Fruit fly (Drosophila melanogaster): ENCODE results near the gene nanos.

The nanos gene

dm6 chr3R:19187717-19188149 lies 30.7 kb downstream of the nanos start:
- TF ChIP-seq GATAd (GFP tag; optimal IDR thresholded peaks at IDR 0.05) (no peak), woc (GFP tag; optimal IDR thresholded peaks at IDR 0.05) (peak; percentile 75), N (GFP tag; optimal IDR thresholded peaks at IDR 0.05) (no peak), fru (GFP tag; optimal IDR thresholded peaks at IDR 0.05) (peak; percentile 88), HLH106 (tag; optimal IDR thresholded peaks at IDR 0.05) (peak; percentile 52), h (GFP tag; optimal IDR thresholded peaks at IDR 0.05) (peak; percentile 86), CrebA (GFP tag; optimal IDR thresholded peaks at IDR 0.05; ENCODE audit: borderline replicate concordance) (no peak), Sp1 (GFP tag; optimal IDR thresholded peaks at IDR 0.05) (peak; percentile 86), Dif (GFP tag; optimal IDR thresholded peaks at IDR 0.05; ENCODE audit: partially characterized antibody) (no peak), lola (GFP tag; optimal IDR thresholded peaks at IDR 0.05) (no peak), Hnf4 (GFP tag; optimal IDR thresholded peaks at IDR 0.05) (peak; percentile 62), Myc (optimal IDR thresholded peaks at IDR 0.05) (no peak), OdsH (GFP tag; optimal IDR thresholded peaks at IDR 0.05) (peak; percentile 80), dl (GFP tag; optimal IDR thresholded peaks at IDR 0.05; ENCODE audit: insufficient read depth in 1 of 2, partially characterized antibody in 2 of 2) (no peak), Abd-B (GFP tag; optimal IDR thresholded peaks at IDR 0.05) (no peak), psq (GFP tag; optimal IDR thresholded peaks at IDR 0.05) (peak; percentile 91), Hr78 (GFP tag; optimal IDR thresholded peaks at IDR 0.05) (no peak), CG32264 (GFP tag; optimal IDR thresholded peaks at IDR 0.05) (peak; percentile 21), Vsx2 (GFP tag; optimal IDR thresholded peaks at IDR 0.05; ENCODE audit: partially characterized antibody) (no peak), Jra (GFP tag; optimal IDR thresholded peaks at IDR 0.05) (peak; percentile 17), sage (GFP tag; optimal IDR thresholded peaks at IDR 0.05) (peak; percentile 16), dsf (GFP tag; optimal IDR thresholded peaks at IDR 0.05; ENCODE audit: borderline replicate concordance) (peak; percentile 13), ey (GFP tag; optimal IDR thresholded peaks at IDR 0.05) (peak; percentile 82), Dfd (GFP tag; optimal IDR thresholded peaks at IDR 0.05) (no peak), brk (GFP tag; optimal IDR thresholded peaks at IDR 0.05) (peak; percentile 22), Hr83 (GFP tag; optimal IDR thresholded peaks at IDR 0.05; ENCODE audit: poor library complexity, severe bottlenecking) (no peak), rgr (GFP tag; optimal IDR thresholded peaks at IDR 0.05) (peak; percentile 75), CG9705 (GFP tag; optimal IDR thresholded peaks at IDR 0.05) (peak; percentile 53), dmrt93B (GFP tag; optimal IDR thresholded peaks at IDR 0.05) (peak; percentile 62), tai (GFP tag; optimal IDR thresholded peaks at IDR 0.05) (peak; percentile 34), Rel (GFP tag; optimal IDR thresholded peaks at IDR 0.05) (no peak), Rel (tag; optimal IDR thresholded peaks at IDR 0.05) (no peak), br (GFP tag; optimal IDR thresholded peaks at IDR 0.05) (peak; percentile 81), foxo (GFP tag; optimal IDR thresholded peaks at IDR 0.05) (peak in 1 of 2 experiments; percentile 70)

- no peak for TF ChIP-seq Vsx2 (GFP tag; optimal IDR thresholded peaks at IDR 0.05; ENCODE audit: partially characterized antibody)
- TF ChIP-seq Dfd (GFP tag; optimal IDR thresholded peaks at IDR 0.05) = peak; percentile 81
Observed at dm6 chr3R:19190020-19190419, 33.0 kb downstream of the nanos start.
